Fruit fly (Drosophila melanogaster): ENCODE measurements around the gene CG31674.

CG31674 gene

dm6 chr2L:20799991-20800897, 30.8 kb upstream of the CG31674 start (continued):
- TF ChIP-seq CG5180 (GFP tag; optimal IDR thresholded peaks at IDR 0.05) = peak; percentile 9
- TF ChIP-seq CG7963 (GFP tag; IDR thresholded peaks at IDR 0.05; ENCODE audit: partially characterized antibody) = no peak
- no peak for TF ChIP-seq CG15073 (GFP tag; optimal IDR thresholded peaks at IDR 0.05)
- peak; percentile 42 for TF ChIP-seq ftz-f1 (GFP tag; optimal IDR thresholded peaks at IDR 0.05)
- 0 out of 2 replicates have a peak, but pooled peaks have one; percentile 20 for TF ChIP-seq CkIIα-i1 (GFP tag; IDR thresholded peaks at IDR 0.05)
- peak; percentile 47 for TF ChIP-seq gcm (GFP tag; optimal IDR thresholded peaks at IDR 0.05)
- peak; percentile 14 for TF ChIP-seq CG6654 (GFP tag; optimal IDR thresholded peaks at IDR 0.05)
- peak; percentile 37 for TF ChIP-seq Sry-δ (GFP tag; optimal IDR thresholded peaks at IDR 0.05)
- TF ChIP-seq mirr (GFP tag; optimal IDR thresholded peaks at IDR 0.05) = peak; percentile 35
- TF ChIP-seq gce (GFP tag; IDR thresholded peaks at IDR 0.05) = peak; percentile 71; the same call in 1 of the 3 replicates
- peak; percentile 30 for TF ChIP-seq CG2202 (tag; optimal IDR thresholded peaks at IDR 0.05)
- peak; percentile 24 for TF ChIP-seq MTF-1 (GFP tag; optimal IDR thresholded peaks at IDR 0.05; ENCODE audit: borderline replicate concordance)
- peak; percentile 99 for TF ChIP-seq Med (GFP tag)
- peak; percentile 77 for TF ChIP-seq CG15514 (GFP tag; optimal IDR thresholded peaks at IDR 0.05)
- peak; percentile 58; the same call in 1 of the 2 replicates for TF ChIP-seq wdn (GFP tag; IDR thresholded peaks at IDR 0.05)
- 0 out of 2 replicates have a peak, but pooled peaks have one; percentile 37 for TF ChIP-seq Nf-YA (GFP tag; IDR thresholded peaks at IDR 0.05)
- no peak for TF ChIP-seq ab (GFP tag; optimal IDR thresholded peaks at IDR 0.05)
- TF ChIP-seq sob (GFP tag; IDR thresholded peaks at IDR 0.05) = peak; percentile 76
- TF ChIP-seq salm (tag; optimal IDR thresholded peaks at IDR 0.05) = no peak
- TF ChIP-seq ATbp (GFP tag; optimal IDR thresholded peaks at IDR 0.05) = peak; percentile 52
- peak; percentile 3 for TF ChIP-seq Jarid2 (GFP tag; optimal IDR thresholded peaks at IDR 0.05)
- TF ChIP-seq CG6854 (GFP tag; optimal IDR thresholded peaks at IDR 0.05) = peak; percentile 73
- TF ChIP-seq tll (GFP tag; optimal IDR thresholded peaks at IDR 0.05) = peak in 1 of 2 experiments; percentile 59
- no peak for TF ChIP-seq pfk (GFP tag; optimal IDR thresholded peaks at IDR 0.05)
- TF ChIP-seq Opbp (GFP tag; IDR thresholded peaks at IDR 0.05; ENCODE audit: partially characterized antibody) = no peak
- TF ChIP-seq ind (GFP tag; optimal IDR thresholded peaks at IDR 0.05) = peak; percentile 77
- TF ChIP-seq ap (GFP tag; IDR thresholded peaks at IDR 0.05) = 0 out of 2 replicates have a peak, but pooled peaks have one; percentile 22
- TF ChIP-seq Eip74EF (GFP tag; optimal IDR thresholded peaks at IDR 0.05) = no peak
- peak; percentile 58 for TF ChIP-seq CG5245 (GFP tag; optimal IDR thresholded peaks at IDR 0.05)
- peak; percentile 59 for TF ChIP-seq CG10979 (tag; optimal IDR thresholded peaks at IDR 0.05)
- peak; percentile 78 for TF ChIP-seq B-H2 (GFP tag; optimal IDR thresholded peaks at IDR 0.05)
- TF ChIP-seq pum (GFP tag; optimal IDR thresholded peaks at IDR 0.05) = peak; percentile 61
- TF ChIP-seq CG17359 (tag; optimal IDR thresholded peaks at IDR 0.05) = peak; percentile 77
- peak; percentile 70; the same call in 1 of the 4 replicates for TF ChIP-seq chinmo (GFP tag; IDR thresholded peaks at IDR 0.05; ENCODE audit: partially characterized antibody)
- peak; percentile 87 for TF ChIP-seq CG32532 (GFP tag; IDR thresholded peaks at IDR 0.05)
- TF ChIP-seq lbe (GFP tag; optimal IDR thresholded peaks at IDR 0.05) = peak; percentile 96
- peak; percentile 46 for TF ChIP-seq Six4 (GFP tag; optimal IDR thresholded peaks at IDR 0.05)
- no peak for TF ChIP-seq unc-4 (GFP tag; IDR thresholded peaks at IDR 0.05; ENCODE audit: partially characterized antibody)
- TF ChIP-seq gem (tag; optimal IDR thresholded peaks at IDR 0.05) = peak; percentile 81
- peak; percentile 89 for TF ChIP-seq mam (GFP tag; optimal IDR thresholded peaks at IDR 0.05)
- TF ChIP-seq ara (GFP tag; IDR thresholded peaks at IDR 0.05) = peak; percentile 73
- peak; percentile 65 for TF ChIP-seq CG17385 (GFP tag; optimal IDR thresholded peaks at IDR 0.05)
- TF ChIP-seq CG43689 (GFP tag; IDR thresholded peaks at IDR 0.05) = peak; percentile 53; the same call in 1 of the 2 replicates
- peak; percentile 92 for TF ChIP-seq Hmr (GFP tag; optimal IDR thresholded peaks at IDR 0.05)
- no peak for TF ChIP-seq CG17912 (GFP tag; optimal IDR thresholded peaks at IDR 0.05)
- TF ChIP-seq CG14050 (GFP tag; IDR thresholded peaks at IDR 0.05) = peak; percentile 63

Measured in whole organism, embryonic.